Fruit fly (Drosophila melanogaster) whole organism, embryonic: ENCODE results near the gene CG7514.

ENCODE experiments used
- Abd-B ChIP-seq: fragments of 200-800 bp; sonication (Bioruptor generic); optimal IDR thresholded peaks from 2 replicates; lab custom pipeline; 2018; ENCODE audit warnings: missing biosample characterization, mild to moderate bottlenecking, missing genetic modification characterization, moderate library complexity
- B-H1 ChIP-seq: fragments of 200-800 bp; sonication (Bioruptor generic); IDR thresholded peaks from 3 replicates; pipeline ENCODE4 v1.3.6; 2022; ENCODE audit warnings: missing biosample characterization, missing genetic modification characterization
- CG10274 ChIP-seq: fragments of 200-800 bp; sonication (Bioruptor generic); optimal IDR thresholded peaks from 3 replicates; lab custom pipeline; 2017; ENCODE audit warnings: missing biosample characterization, mild to moderate bottlenecking, missing genetic modification characterization
- CG10979 ChIP-seq: fragments of 200-800 bp; sonication (Bioruptor generic); optimal IDR thresholded peaks from 2 replicates; lab custom pipeline; 2018; ENCODE audit warnings: missing biosample characterization, mild to moderate bottlenecking, missing genetic modification characterization, moderate library complexity
- CG11093 ChIP-seq: fragments of 200-800 bp; sonication (Bioruptor generic); IDR thresholded peaks from 3 replicates; pipeline ENCODE4 v1.3.6; 2022; ENCODE audit warnings: missing biosample characterization, missing genetic modification characterization
- CG11504 ChIP-seq: fragments of 200-800 bp; sonication (Bioruptor generic); optimal IDR thresholded peaks from 3 replicates; lab custom pipeline; 2019; ENCODE audit warnings: missing biosample characterization, mild to moderate bottlenecking, missing genetic modification characterization, moderate library complexity
- CG12219 ChIP-seq: fragments of 200-800 bp; sonication (Bioruptor generic); optimal IDR thresholded peaks from 3 replicates; lab custom pipeline; 2018; ENCODE audit warnings: missing biosample characterization, mild to moderate bottlenecking, missing genetic modification characterization
- CG12391 ChIP-seq: fragments of 200-800 bp; sonication (Bioruptor generic); optimal IDR thresholded peaks from 3 replicates; lab custom pipeline; 2018; ENCODE audit warnings: missing biosample characterization, mild to moderate bottlenecking, missing genetic modification characterization, moderate library complexity
- CG13287 ChIP-seq: fragments of 200-800 bp; sonication (Bioruptor generic); IDR thresholded peaks from 2 replicates; pipeline ENCODE4 v1.3.6; 2022; ENCODE audit warnings: missing biosample characterization, missing genetic modification characterization; ENCODE audit not compliant: partially characterized antibody
- CG13775 ChIP-seq: fragments of 200-800 bp; sonication (Bioruptor generic); optimal IDR thresholded peaks from 3 replicates; lab custom pipeline; 2017; ENCODE audit warnings: missing biosample characterization, mild to moderate bottlenecking, missing genetic modification characterization
- CG15601 ChIP-seq: fragments of 200-800 bp; sonication (Bioruptor generic); optimal IDR thresholded peaks from 3 replicates; lab custom pipeline; 2019; ENCODE audit warnings: missing biosample characterization, mild to moderate bottlenecking, missing genetic modification characterization, moderate library complexity
- CG16863 ChIP-seq: fragments of 200-800 bp; sonication (Bioruptor generic); optimal IDR thresholded peaks from 3 replicates; lab custom pipeline; 2016; ENCODE audit warnings: missing biosample characterization, missing genetic modification characterization
- CG18011 ChIP-seq: fragments of 200-800 bp; sonication (Bioruptor generic); optimal IDR thresholded peaks from 2 replicates; lab custom pipeline; 2017; ENCODE audit warnings: missing biosample characterization, missing genetic modification characterization, mild to moderate bottlenecking, moderate library complexity, missing genotype
- CG1832 ChIP-seq: fragments of 200-800 bp; sonication (Bioruptor generic); optimal IDR thresholded peaks from 2 replicates; lab custom pipeline; 2017; ENCODE audit warnings: missing biosample characterization, mild to moderate bottlenecking, missing genetic modification characterization, inconsistent platforms
- CG30431 ChIP-seq: fragments of 200-800 bp; sonication (Bioruptor generic); optimal IDR thresholded peaks from 2 replicates; lab custom pipeline; 2017; ENCODE audit warnings: missing biosample characterization, missing genetic modification characterization
- CG32532 ChIP-seq: fragments of 200-800 bp; sonication (Bioruptor generic); IDR thresholded peaks from 2 replicates; pipeline ENCODE4 v1.3.6; 2022; ENCODE audit warnings: missing biosample characterization, missing genetic modification characterization
- CG34422 ChIP-seq: fragments of 200-800 bp; sonication (Bioruptor generic); IDR thresholded peaks from 3 replicates; pipeline ENCODE4 v1.3.6; 2022; ENCODE audit warnings: missing biosample characterization, missing genetic modification characterization
- CG42726 ChIP-seq: fragments of 200-800 bp; sonication (Bioruptor generic); IDR thresholded peaks from 2 replicates; pipeline ENCODE4 v1.3.6; 2022; ENCODE audit warnings: missing biosample characterization, missing genetic modification characterization; ENCODE audit not compliant: partially characterized antibody
- CG4424 ChIP-seq: fragments of 200-800 bp; sonication (Bioruptor generic); optimal IDR thresholded peaks from 3 replicates; lab custom pipeline; 2016; ENCODE audit warnings: missing biosample characterization, missing genetic modification characterization
- CG4707 ChIP-seq: fragments of 200-800 bp; sonication (Bioruptor generic); optimal IDR thresholded peaks from 2 replicates; lab custom pipeline; 2018; ENCODE audit warnings: missing biosample characterization, mild to moderate bottlenecking, missing genetic modification characterization, moderate library complexity
- CG6175 ChIP-seq: fragments of 200-800 bp; sonication (Bioruptor generic); IDR thresholded peaks from 3 replicates; pipeline ENCODE4 v1.3.6; 2022; ENCODE audit warnings: missing biosample characterization, missing genetic modification characterization
- CG6254 ChIP-seq: fragments of 200-800 bp; sonication (Bioruptor generic); optimal IDR thresholded peaks from 3 replicates; lab custom pipeline; 2017; ENCODE audit warnings: mild to moderate bottlenecking, missing biosample characterization, missing genetic modification reagents, missing genetic modification characterization
- CG7372 ChIP-seq: fragments of 200-800 bp; sonication (Bioruptor generic); IDR thresholded peaks from 2 replicates; pipeline ENCODE4 v1.3.6; 2022; ENCODE audit warnings: missing biosample characterization, missing genetic modification characterization
- CG8924 ChIP-seq: fragments of 200-800 bp; optimal IDR thresholded peaks from 3 replicates; lab custom pipeline; 2019; ENCODE audit warnings: missing biosample characterization, mild to moderate bottlenecking, missing genetic modification characterization, moderate library complexity
- Dad ChIP-seq: fragments of 200-800 bp; sonication (Bioruptor generic); optimal IDR thresholded peaks from 3 replicates; lab custom pipeline; 2016; ENCODE audit warnings: missing biosample characterization, missing genetic modification characterization
- Deaf1 ChIP-seq: fragments of 200-800 bp; optimal IDR thresholded peaks from 3 replicates; lab custom pipeline; 2019; ENCODE audit warnings: missing biosample characterization, mild to moderate bottlenecking, missing genetic modification characterization, moderate library complexity
- ERR ChIP-seq: fragments of 200-800 bp; sonication (Bioruptor generic); optimal IDR thresholded peaks from 2 replicates; lab custom pipeline; 2016; ENCODE audit warnings: missing biosample characterization, missing genetic modification characterization
- Max ChIP-seq: fragments of 200-800 bp; sonication (Bioruptor generic); optimal IDR thresholded peaks from 2 replicates; lab custom pipeline; 2016; ENCODE audit warnings: missing biosample characterization, mild to moderate bottlenecking, missing genetic modification characterization
- Nf-YB ChIP-seq: fragments of 200-800 bp; sonication (Bioruptor generic); optimal IDR thresholded peaks from 3 replicates; lab custom pipeline; 2019; ENCODE audit warnings: missing biosample characterization, mild to moderate bottlenecking, missing genetic modification characterization, moderate library complexity
- Rx ChIP-seq: fragments of 200-800 bp; sonication (Bioruptor generic); IDR thresholded peaks from 2 replicates; pipeline ENCODE4 v1.3.6; 2022; ENCODE audit warnings: missing biosample characterization, missing genetic modification characterization
- Tbp ChIP-seq: fragments of >200 bp; optimal IDR thresholded peaks from 2 replicates; lab custom pipeline; 2018; ENCODE audit warnings: missing biosample characterization, missing genetic modification characterization
- bbx ChIP-seq: fragments of 200-800 bp; sonication (Bioruptor generic); IDR thresholded peaks from 2 replicates; pipeline ENCODE4 v1.3.6; 2022; ENCODE audit warnings: missing biosample characterization, missing genetic modification characterization; ENCODE audit not compliant: partially characterized antibody
- dan ChIP-seq: fragments of 200-800 bp; sonication (Bioruptor generic); IDR thresholded peaks from 2 replicates; pipeline ENCODE4 v1.3.6; 2022; ENCODE audit warnings: missing biosample characterization, missing genetic modification characterization
- dpn ChIP-seq, 2 experiments: fragments of 200-800 bp; sonication (Bioruptor generic); optimal IDR thresholded peaks; 3 replicates each; lab custom pipeline; 2016; ENCODE audit warnings: missing biosample characterization in 2 of 2, missing genetic modification characterization in 2 of 2
- gt ChIP-seq: fragments of 200-800 bp; sonication (Bioruptor generic); IDR thresholded peaks from 2 replicates; pipeline ENCODE4 v1.3.6; 2022; ENCODE audit warnings: missing biosample characterization, missing genetic modification characterization
- jing ChIP-seq: fragments of 200-800 bp; sonication (Bioruptor generic); optimal IDR thresholded peaks from 2 replicates; lab custom pipeline; 2018; ENCODE audit warnings: missing biosample characterization, mild to moderate bottlenecking, missing genetic modification characterization
- kni ChIP-seq: fragments of 200-800 bp; sonication (Bioruptor generic); optimal IDR thresholded peaks from 3 replicates; lab custom pipeline; 2017; ENCODE audit warnings: mild to moderate bottlenecking, missing biosample characterization, missing genetic modification reagents, missing genetic modification characterization
- lbe ChIP-seq: fragments of 200-800 bp; sonication (Bioruptor generic); optimal IDR thresholded peaks from 2 replicates; lab custom pipeline; 2016; ENCODE audit warnings: missing biosample characterization, mild to moderate bottlenecking, missing genetic modification characterization
- maf-S ChIP-seq: fragments of 200-800 bp; sonication (Bioruptor generic); optimal IDR thresholded peaks from 2 replicates; lab custom pipeline; 2016; ENCODE audit warnings: missing biosample characterization, missing genetic modification characterization
- nom ChIP-seq: fragments of 200-800 bp; sonication (Bioruptor generic); optimal IDR thresholded peaks from 2 replicates; lab custom pipeline; 2017; ENCODE audit warnings: missing biosample characterization, missing genetic modification characterization, mild to moderate bottlenecking, moderate library complexity, missing genetic modification reagents
- oc ChIP-seq: fragments of 200-800 bp; sonication (Bioruptor generic); optimal IDR thresholded peaks from 2 replicates; lab custom pipeline; 2018; ENCODE audit warnings: missing biosample characterization, mild to moderate bottlenecking, missing genetic modification characterization, moderate library complexity
- pita ChIP-seq: fragments of 200-800 bp; sonication (Bioruptor generic); optimal IDR thresholded peaks from 2 replicates; lab custom pipeline; 2017; ENCODE audit warnings: missing biosample characterization, mild to moderate bottlenecking, missing genetic modification characterization
- pzg ChIP-seq: fragments of 200-800 bp; sonication (Bioruptor generic); optimal IDR thresholded peaks from 3 replicates; lab custom pipeline; 2018; ENCODE audit warnings: missing biosample characterization, mild to moderate bottlenecking, missing genetic modification characterization, moderate library complexity
- run ChIP-seq: fragments of 200-800 bp; sonication (Bioruptor generic); optimal IDR thresholded peaks from 3 replicates; lab custom pipeline; 2018; ENCODE audit warnings: missing biosample characterization, mild to moderate bottlenecking, missing genetic modification characterization
- sna ChIP-seq: fragments of 200-800 bp; sonication (Bioruptor generic); IDR thresholded peaks from 2 replicates; pipeline ENCODE4 v1.3.6; 2022; ENCODE audit warnings: missing biosample characterization, missing genetic modification characterization; ENCODE audit not compliant: partially characterized antibody
- ssp ChIP-seq: fragments of 200-800 bp; sonication (Bioruptor generic); IDR thresholded peaks from 2 replicates; pipeline ENCODE4 v1.3.6; 2022; ENCODE audit warnings: missing biosample characterization, missing genetic modification characterization
- unpg ChIP-seq: fragments of 200-800 bp; sonication (Bioruptor generic); optimal IDR thresholded peaks from 3 replicates; lab custom pipeline; 2018; ENCODE audit warnings: missing biosample characterization, mild to moderate bottlenecking, missing genetic modification characterization, moderate library complexity
- yki ChIP-seq: fragments of >200 bp; optimal IDR thresholded peaks from 3 replicates; lab custom pipeline; 2018

The CG7514 gene

dm6 chr3L:4692177-4693134 lies 3.9 kb upstream of the CG7514 start, which contains the start of gene RhoGEF64C (continued):
- peak; percentile 54 for TF ChIP-seq Deaf1 (tag; lab: Kevin White, UChicago)
- no peak for TF ChIP-seq CG6175 (GFP tag; lab: Robert Waterston, UW)
- no peak for TF ChIP-seq yki (lab: Kevin White, UChicago)
- no peak for TF ChIP-seq CG8924 (tag; lab: Kevin White, UChicago)
- TF ChIP-seq CG18011: no peak
- no peak for TF ChIP-seq lbe (GFP tag; lab: Kevin White, UChicago)
- no peak for TF ChIP-seq CG1832 (GFP tag; lab: Kevin White, UChicago)
- no peak for TF ChIP-seq maf-S (GFP tag; lab: Kevin White, UChicago)
- no peak for TF ChIP-seq CG4707
- 0 out of 3 replicates have a peak, but pooled peaks have one; percentile 28 for TF ChIP-seq CG34422 (GFP tag; lab: Robert Waterston, UW)
- no peak for TF ChIP-seq dpn (GFP tag; optimal IDR thresholded peaks at IDR 0.05; lab: Kevin White, UChicago)
- no peak for TF ChIP-seq CG16863 (GFP tag; lab: Kevin White, UChicago)
- no peak for TF ChIP-seq CG32532 (GFP tag; lab: Robert Waterston, UW)
- no peak for TF ChIP-seq CG15601
- no peak for TF ChIP-seq CG13775
- TF ChIP-seq nom (GFP tag; lab: Kevin White, UChicago): peak; percentile 21
- TF ChIP-seq Rx (GFP tag; lab: Robert Waterston, UW): no peak
- no peak for TF ChIP-seq pzg
- no peak for TF ChIP-seq CG10274 (GFP tag; lab: Kevin White, UChicago)
- TF ChIP-seq ssp (GFP tag; lab: Robert Waterston, UW): no peak
- no peak for TF ChIP-seq oc (tag; lab: Kevin White, UChicago)
- TF ChIP-seq jing (GFP tag; lab: Kevin White, UChicago): no peak
- TF ChIP-seq Dad (GFP tag; lab: Kevin White, UChicago): no peak
- TF ChIP-seq CG12391 (tag; lab: Kevin White, UChicago): no peak
- no peak for TF ChIP-seq gt (GFP tag; lab: Robert Waterston, UW)
- TF ChIP-seq run (tag; lab: Kevin White, UChicago): no peak
- TF ChIP-seq CG11093 (GFP tag; lab: Robert Waterston, UW): no peak
- TF ChIP-seq dan (GFP tag; lab: Robert Waterston, UW): no peak
- TF ChIP-seq CG13287 (GFP tag; lab: Robert Waterston, UW): no peak; the same call in 1 of the 2 replicates
- no peak for TF ChIP-seq CG10979
- TF ChIP-seq CG7372 (GFP tag; lab: Robert Waterston, UW): no peak
- TF ChIP-seq unpg (GFP tag; lab: Kevin White, UChicago): no peak
- no peak for TF ChIP-seq Tbp (GFP tag; lab: Kevin White, UChicago)
- no peak for TF ChIP-seq Max
- TF ChIP-seq CG12219 (GFP tag; lab: Kevin White, UChicago): no peak
- TF ChIP-seq kni: peak; percentile 48
- TF ChIP-seq ERR: no peak
- no peak for TF ChIP-seq CG4424 (GFP tag; lab: Kevin White, UChicago)
- no peak for TF ChIP-seq B-H1 (GFP tag; lab: Robert Waterston, UW)
- TF ChIP-seq CG42726: 0 out of 2 replicates have a peak, but pooled peaks have one; percentile 15
- TF ChIP-seq CG30431: no peak
- peak; percentile 18; the same call in 1 of the 2 replicates for TF ChIP-seq bbx
- TF ChIP-seq CG11504 (tag; lab: Kevin White, UChicago): no peak
- no peak for TF ChIP-seq pita (GFP tag; lab: Kevin White, UChicago)
- no peak for TF ChIP-seq sna (GFP tag; lab: Robert Waterston, UW)
- no peak for TF ChIP-seq Abd-B (GFP tag; lab: Kevin White, UChicago)
- TF ChIP-seq CG6254 (GFP tag; lab: Kevin White, UChicago): no peak
- no peak for TF ChIP-seq Nf-YB (GFP tag; lab: Kevin White, UChicago)
